Fruit fly (Drosophila melanogaster) whole organism, adult: ENCODE data around the gene Ucp4B.

Source experiments
- CG11617 ChIP-seq: fragments of 200-800 bp; sonication (Bioruptor generic); optimal IDR thresholded peaks from 2 replicates; lab custom pipeline; 2017; ENCODE audit warnings: mild to moderate bottlenecking, missing biosample characterization, missing genetic modification reagents, missing genetic modification characterization
- CG12768 ChIP-seq: fragments of 200-800 bp; sonication (Bioruptor generic); optimal IDR thresholded peaks from 2 replicates; lab custom pipeline; 2017; ENCODE audit warnings: missing biosample characterization, missing genetic modification characterization, mild to moderate bottlenecking, moderate library complexity, missing genetic modification reagents
- CG33017 ChIP-seq: fragments of 200-800 bp; sonication (Bioruptor generic); optimal IDR thresholded peaks from 2 replicates; lab custom pipeline; 2018; ENCODE audit warnings: missing biosample characterization, mild to moderate bottlenecking, missing genetic modification characterization, moderate library complexity
- CG5204 ChIP-seq: fragments of 200-800 bp; sonication (Bioruptor generic); optimal IDR thresholded peaks from 2 replicates; lab custom pipeline; 2016; ENCODE audit warnings: missing biosample characterization, missing genetic modification characterization
- CG7101 ChIP-seq: fragments of 200-800 bp; sonication (Bioruptor generic); optimal IDR thresholded peaks from 2 replicates; lab custom pipeline; 2018; ENCODE audit warnings: missing biosample characterization, mild to moderate bottlenecking, missing genetic modification characterization, moderate library complexity
- Clk ChIP-seq: fragments of 200-800 bp; sonication (Bioruptor generic); optimal IDR thresholded peaks from 2 replicates; lab custom pipeline; 2017; ENCODE audit warnings: missing biosample characterization, missing genetic modification characterization
- Crg-1 ChIP-seq: fragments of 200-800 bp; sonication (Bioruptor generic); optimal IDR thresholded peaks from 2 replicates; lab custom pipeline; 2016; ENCODE audit warnings: missing biosample characterization, missing genetic modification characterization
- Mnt ChIP-seq: fragments of 200-800 bp; sonication (Bioruptor generic); optimal IDR thresholded peaks from 2 replicates; lab custom pipeline; 2016; ENCODE audit warnings: missing biosample characterization, mild to moderate bottlenecking, missing genetic modification characterization
- bab1 ChIP-seq: fragments of 200-800 bp; sonication (Bioruptor generic); optimal IDR thresholded peaks from 3 replicates; lab custom pipeline; 2019; ENCODE audit warnings: missing biosample characterization, mild to moderate bottlenecking, missing genetic modification characterization, moderate library complexity
- cnc ChIP-seq, 2 experiments: fragments of >200 bp; optimal IDR thresholded peaks; 2 replicates each; lab custom pipeline; 2017
- kay ChIP-seq: fragments of 200-800 bp; sonication (Bioruptor generic); peaks from one replicate; lab custom pipeline; 2016; ENCODE audit warnings: missing biosample characterization, missing genetic modification characterization, borderline replicate concordance
- pad ChIP-seq: fragments of 200-800 bp; sonication (Bioruptor generic); optimal IDR thresholded peaks from 3 replicates; lab custom pipeline; 2017; ENCODE audit warnings: missing biosample characterization, missing genetic modification characterization, mild to moderate bottlenecking, moderate library complexity, missing genetic modification reagents
- tj ChIP-seq: fragments of 200-800 bp; sonication (Bioruptor generic); optimal IDR thresholded peaks from 3 replicates; lab custom pipeline; 2017; ENCODE audit warnings: missing biosample characterization, mild to moderate bottlenecking, missing genetic modification characterization, moderate library complexity
- toe ChIP-seq: fragments of 200-800 bp; sonication (Bioruptor generic); optimal IDR thresholded peaks from 2 replicates; lab custom pipeline; 2016; ENCODE audit warnings: missing biosample characterization, missing genetic modification characterization

DNA sequence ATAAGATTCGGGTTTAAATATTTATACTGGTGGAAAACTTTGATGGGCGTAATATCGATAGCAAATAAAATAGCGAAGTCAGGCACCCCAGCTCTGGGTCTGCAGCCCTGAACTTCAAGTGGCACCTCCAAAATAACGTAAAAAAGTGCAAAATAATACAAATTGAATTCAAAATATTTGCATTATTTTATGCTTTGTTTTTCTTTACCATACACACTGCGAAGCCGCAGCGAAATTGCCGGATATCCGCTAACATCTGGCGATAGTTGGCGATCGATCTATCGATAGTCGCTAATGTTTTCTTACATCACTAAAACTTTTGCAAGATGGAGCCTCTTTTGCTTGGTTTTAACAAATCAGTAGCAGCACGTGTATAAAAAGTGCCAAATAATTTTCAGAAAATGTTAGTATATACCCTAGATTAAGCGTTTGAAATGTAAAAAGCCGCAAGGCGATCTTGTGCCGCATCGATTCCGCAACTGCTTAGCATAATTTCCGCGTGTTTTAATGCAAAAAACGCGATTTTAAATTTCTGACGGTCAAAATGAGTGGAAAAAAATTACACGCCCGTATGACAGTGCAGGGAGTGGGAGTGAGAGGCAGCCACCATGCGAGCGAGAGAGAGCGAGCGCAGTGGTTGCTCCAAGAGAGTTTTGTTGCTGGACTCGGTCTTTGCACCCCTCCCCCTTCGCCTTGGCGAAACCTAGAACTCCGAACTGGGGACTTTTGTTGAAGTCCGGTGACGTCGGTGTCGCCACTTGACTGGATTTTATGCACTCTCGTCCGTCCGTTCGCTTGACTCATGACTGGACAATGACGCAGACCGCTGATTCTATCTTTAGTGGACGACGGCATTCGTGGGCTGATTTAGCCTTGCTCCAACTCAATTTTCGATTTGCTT lies 12.0 kb downstream of the Ucp4B start, which contains the start of gene eIF4A:
- TF ChIP-seq Mnt (GFP tag; lab: Kevin White, UChicago) (peak; percentile 97), CG5204 (GFP tag; lab: Kevin White, UChicago) (no peak), pad (no peak), toe (GFP tag; lab: Kevin White, UChicago) (no peak), Clk (GFP tag; lab: Kevin White, UChicago) (no peak), Crg-1 (GFP tag; lab: Kevin White, UChicago) (no peak), kay (GFP tag; lab: Kevin White, UChicago) (peak; percentile 43), CG33017 (tag; lab: Kevin White, UChicago) (peak; percentile 2), tj (GFP tag; lab: Kevin White, UChicago) (no peak), CG11617 (no peak), cnc (optimal IDR thresholded peaks at IDR 0.05; lab: Kevin White, UChicago) (no peak), CG7101 (tag; lab: Kevin White, UChicago) (peak; percentile 34), bab1 (GFP tag; lab: Kevin White, UChicago) (peak; percentile 27), CG12768 (GFP tag; lab: Kevin White, UChicago) (peak; percentile 95)
